Fruit fly (Drosophila melanogaster): Measurements from ENCODE around the gene Prosbeta3.

DNA sequence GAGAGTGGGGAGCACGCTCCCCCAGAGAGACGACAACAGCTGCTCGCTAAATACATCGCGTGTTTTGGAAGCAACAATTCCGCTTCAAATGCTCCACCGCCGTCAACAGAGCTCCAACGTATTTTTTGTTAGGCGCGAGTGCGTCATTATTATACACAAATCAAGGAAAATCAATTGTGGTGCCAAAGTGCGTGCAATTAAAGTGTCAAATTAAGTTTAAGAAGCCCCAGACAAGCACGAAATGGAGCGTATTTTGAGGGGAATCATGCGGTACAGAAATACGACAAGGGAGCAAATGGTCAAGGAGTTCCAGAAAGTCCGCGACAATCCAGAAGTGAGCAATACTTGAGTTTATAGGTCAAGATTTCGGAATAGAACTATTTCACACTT is 25.3 kb downstream of the Prosbeta3 start, which contains the start of gene CAHbeta:
- TF ChIP-seq CG8478 (optimal IDR thresholded peaks at IDR 0.05) (no peak), EcR (GFP tag; optimal IDR thresholded peaks at IDR 0.05) (no peak)

Data from whole organism.